Fruit fly (Drosophila melanogaster): ENCODE measurements around the gene CG42728.

DNA sequence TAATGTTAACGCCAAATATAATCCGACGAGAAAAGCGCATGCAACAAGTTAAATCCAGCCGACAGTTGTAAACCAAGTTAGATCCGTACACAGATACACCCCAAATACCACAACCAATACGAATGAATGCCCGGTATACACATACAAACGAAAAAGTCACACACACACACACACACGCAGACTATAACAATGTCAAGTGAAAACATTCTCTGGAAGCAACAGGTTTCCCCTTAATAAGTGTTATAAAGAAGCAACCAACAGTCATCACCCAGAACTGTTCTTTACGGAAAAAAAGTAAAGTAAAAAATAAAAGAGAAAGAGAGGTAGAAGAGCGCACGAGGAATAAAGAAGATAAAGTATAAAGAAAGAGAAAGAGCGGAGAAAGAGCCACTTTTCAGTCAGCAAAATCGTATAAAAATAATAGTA lies 7.8 kb upstream of the CG42728 start:
- TF ChIP-seq vri (GFP tag; optimal IDR thresholded peaks at IDR 0.05): no peak
- TF ChIP-seq CG6854 (GFP tag; optimal IDR thresholded peaks at IDR 0.05): no peak
- TF ChIP-seq Gug (GFP tag; IDR thresholded peaks at IDR 0.05): no peak
- no peak for TF ChIP-seq Hr39 (GFP tag; optimal IDR thresholded peaks at IDR 0.05)
- no peak for TF ChIP-seq salr (GFP tag; optimal IDR thresholded peaks at IDR 0.05)
- no peak for TF ChIP-seq CG16779 (tag; optimal IDR thresholded peaks at IDR 0.05)
- TF ChIP-seq CG31627 (GFP tag; optimal IDR thresholded peaks at IDR 0.05): no peak
- no peak for TF ChIP-seq CG11294 (GFP tag; IDR thresholded peaks at IDR 0.05)
